Worm (Caenorhabditis elegans) whole organism, mixed stage, embryonic: Measurements from ENCODE around the gene vgln-1.
A peak's percentile ranks its signal among the peaks of the same experiment; 100 is the strongest.

Experiments used
- M03D4.4 ChIP-seq: sonication (generic microtip); optimal IDR thresholded peaks from 2 replicates; lab custom pipeline; 2017; ENCODE audit warnings: mild to moderate bottlenecking, missing genetic modification characterization, missing compliant biosample characterization
- bed-3 ChIP-seq: fragments of 200-800 bp; sonication (Bioruptor generic); optimal IDR thresholded peaks from 3 replicates; lab custom pipeline; 2018; ENCODE audit warnings: mild to moderate bottlenecking, missing genetic modification characterization, moderate library complexity, missing compliant biosample characterization
- blmp-1 ChIP-seq: fragments of 150-350 bp; optimal IDR thresholded peaks from 2 replicates; lab custom pipeline; 2014; ENCODE audit warnings: missing biosample characterization, missing genetic modification characterization
- ceh-39 ChIP-seq: fragments of 150-350 bp; optimal IDR thresholded peaks from 2 replicates; lab custom pipeline; 2014; ENCODE audit warnings: missing biosample characterization, missing genetic modification characterization
- ceh-43 ChIP-seq: fragments of 200-800 bp; sonication (Bioruptor generic); optimal IDR thresholded peaks from 2 replicates; lab custom pipeline; 2018; ENCODE audit warnings: mild to moderate bottlenecking, missing genetic modification characterization, moderate library complexity, missing compliant biosample characterization
- ces-1 ChIP-seq: fragments of 150-350 bp; optimal IDR thresholded peaks from 2 replicates; lab custom pipeline; 2014; ENCODE audit warnings: missing biosample characterization, missing genetic modification reagents, missing genetic modification characterization
- cnd-1 ChIP-seq: fragments of 200-800 bp; sonication (Bioruptor generic); optimal IDR thresholded peaks from 2 replicates; lab custom pipeline; 2018; ENCODE audit warnings: mild to moderate bottlenecking, missing genetic modification characterization, missing compliant biosample characterization
- drap-1 ChIP-seq: fragments of 200-800 bp; sonication (Bioruptor generic); optimal IDR thresholded peaks from 3 replicates; lab custom pipeline; 2018; ENCODE audit warnings: mild to moderate bottlenecking, missing genetic modification characterization, missing compliant biosample characterization
- elt-1 ChIP-seq: sonication (generic microtip); optimal IDR thresholded peaks from 2 replicates; lab custom pipeline; 2017; ENCODE audit warnings: missing genetic modification characterization, mild to moderate bottlenecking, missing compliant biosample characterization, antibody characterized with exemption, moderate library complexity, borderline replicate concordance; ENCODE audit not compliant: insufficient read depth
- elt-3 ChIP-seq: fragments of 150-350 bp; optimal IDR thresholded peaks from 2 replicates; lab custom pipeline; 2014; ENCODE audit warnings: missing biosample characterization, missing genetic modification characterization
- flh-1 ChIP-seq: fragments of 200-800 bp; sonication (Bioruptor generic); optimal IDR thresholded peaks from 2 replicates; lab custom pipeline; 2018; ENCODE audit warnings: mild to moderate bottlenecking, missing genetic modification characterization, moderate library complexity, missing compliant biosample characterization
- ham-2 ChIP-seq: fragments of 200-800 bp; sonication (Bioruptor generic); optimal IDR thresholded peaks from 2 replicates; lab custom pipeline; 2018; ENCODE audit warnings: mild to moderate bottlenecking, missing genetic modification characterization, missing compliant biosample characterization
- hlh-1 ChIP-seq: fragments of 150-350 bp; optimal IDR thresholded peaks from 2 replicates; lab custom pipeline; 2014; ENCODE audit warnings: missing biosample characterization, missing genetic modification reagents, missing genetic modification characterization
- lin-13 ChIP-seq: fragments of 150-350 bp; optimal IDR thresholded peaks from 2 replicates; lab custom pipeline; 2014; ENCODE audit warnings: missing biosample characterization, missing genetic modification characterization
- lin-32 ChIP-seq: fragments of 200-800 bp; sonication (Bioruptor generic); optimal IDR thresholded peaks from 2 replicates; lab custom pipeline; 2018; ENCODE audit warnings: mild to moderate bottlenecking, missing genetic modification characterization, missing compliant biosample characterization
- lsy-2 ChIP-seq: fragments of 150-350 bp; optimal IDR thresholded peaks from 2 replicates; lab custom pipeline; 2014; ENCODE audit warnings: missing biosample characterization, missing genetic modification characterization
- mab-5 ChIP-seq: fragments of 150-350 bp; optimal IDR thresholded peaks from 2 replicates; lab custom pipeline; 2014; ENCODE audit warnings: missing biosample characterization, missing genetic modification characterization
- mep-1 ChIP-seq: fragments of 150-350 bp; optimal IDR thresholded peaks from 2 replicates; lab custom pipeline; 2017; ENCODE audit warnings: missing biosample characterization, missing genetic modification reagents, missing genetic modification characterization, inconsistent platforms
- mls-2 ChIP-seq: sonication (generic microtip); optimal IDR thresholded peaks from 2 replicates; lab custom pipeline; 2016; ENCODE audit warnings: mild to moderate bottlenecking, missing genetic modification characterization, moderate library complexity, missing compliant biosample characterization
- nhr-12 ChIP-seq: fragments of 150-350 bp; optimal IDR thresholded peaks from 2 replicates; lab custom pipeline; 2014; ENCODE audit warnings: missing biosample characterization, missing genetic modification characterization
- nhr-2 ChIP-seq: fragments of 150-350 bp; optimal IDR thresholded peaks from 2 replicates; lab custom pipeline; 2014; ENCODE audit warnings: missing biosample characterization, missing genetic modification characterization
- nhr-237 ChIP-seq: fragments of 150-350 bp; optimal IDR thresholded peaks from 2 replicates; lab custom pipeline; 2014; ENCODE audit warnings: missing biosample characterization, missing genetic modification characterization
- nhr-28 ChIP-seq: fragments of 150-350 bp; optimal IDR thresholded peaks from 2 replicates; lab custom pipeline; 2014; ENCODE audit warnings: missing biosample characterization, missing genetic modification characterization
- nhr-76 ChIP-seq: sonication (generic microtip); optimal IDR thresholded peaks from 2 replicates; lab custom pipeline; 2017; ENCODE audit warnings: missing biosample characterization, missing genetic modification characterization
- pha-4 ChIP-seq: fragments of 150-350 bp; optimal IDR thresholded peaks from 2 replicates; lab custom pipeline; 2018; ENCODE audit warnings: missing biosample characterization, missing genetic modification reagents, missing genetic modification characterization
- snpc-4 ChIP-seq: fragments of 150-350 bp; optimal IDR thresholded peaks from 2 replicates; lab custom pipeline; 2014; ENCODE audit warnings: missing biosample characterization, missing genetic modification characterization
- sptf-1 ChIP-seq: sonication (generic microtip); optimal IDR thresholded peaks from 2 replicates; lab custom pipeline; 2017; ENCODE audit warnings: mild to moderate bottlenecking, missing genetic modification characterization, moderate library complexity, missing compliant biosample characterization
- unc-120 ChIP-seq: sonication (generic microtip); optimal IDR thresholded peaks from 2 replicates; lab custom pipeline; 2017; ENCODE audit warnings: missing genetic modification characterization, missing compliant biosample characterization; ENCODE audit not compliant: poor library complexity, severe bottlenecking
- unc-39 ChIP-seq: fragments of 150-350 bp; optimal IDR thresholded peaks from 2 replicates; lab custom pipeline; 2014; ENCODE audit warnings: missing biosample characterization, missing genetic modification characterization
- unc-62 ChIP-seq: fragments of 150-350 bp; optimal IDR thresholded peaks from 2 replicates; lab custom pipeline; 2014; ENCODE audit warnings: missing biosample characterization, missing genetic modification reagents, missing genetic modification characterization
- zip-8 ChIP-seq: fragments of 150-350 bp; optimal IDR thresholded peaks from 2 replicates; lab custom pipeline; 2014; ENCODE audit warnings: missing biosample characterization, missing genetic modification characterization
- ztf-11 ChIP-seq: fragments of 150-350 bp; optimal IDR thresholded peaks from 2 replicates; lab custom pipeline; 2014; ENCODE audit warnings: missing biosample characterization, missing genetic modification characterization

Gene vgln-1

ce11 chrII:9895173-9895572, 4.3 kb upstream of the vgln-1 start:
- TF ChIP-seq cnd-1 (tag; lab: Kevin White, UChicago) (no peak), lin-13 (no peak), ztf-11 (no peak), ceh-43 (GFP tag; lab: Kevin White, UChicago) (no peak), unc-62 (GFP tag; lab: Kevin White, UChicago) (no peak), sptf-1 (no peak), drap-1 (GFP tag; lab: Kevin White, UChicago) (no peak), nhr-76 (no peak), ceh-39 (no peak), nhr-28 (tag; lab: Kevin White, UChicago) (no peak), mab-5 (no peak), nhr-237 (tag; lab: Kevin White, UChicago) (no peak), nhr-12 (tag; lab: Kevin White, UChicago) (no peak), unc-120 (tag; lab: Kevin White, UChicago) (no peak), flh-1 (no peak), nhr-2 (tag; lab: Kevin White, UChicago) (no peak), unc-39 (no peak), bed-3 (GFP tag; lab: Kevin White, UChicago) (no peak)
- TF ChIP-seq, all 35 proteins: peak for 0

DNA sequence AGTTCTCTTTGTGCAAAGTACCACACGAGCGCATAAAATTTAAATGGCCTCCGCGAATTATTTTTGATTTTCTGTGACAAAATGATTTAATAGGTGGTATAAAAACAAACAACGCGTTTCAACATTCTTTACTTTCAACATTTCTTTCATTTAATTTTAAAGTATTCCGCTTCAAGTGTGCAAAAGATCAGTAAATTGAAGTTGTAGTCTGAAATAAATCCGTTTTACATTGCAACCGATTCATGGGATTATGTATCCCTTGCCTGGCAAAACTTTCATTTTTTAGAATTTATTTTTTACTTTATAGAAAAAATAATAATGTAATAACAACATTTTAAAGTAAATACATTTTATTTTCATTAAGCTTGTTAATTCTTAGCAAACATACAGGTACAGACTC, 3.6 kb upstream of the vgln-1 start, which contains the start of gene F26C11.1:
F26C11.1 (plus strand) TSS at position 301 of the 400 bp plus-strand sequence.
- TF ChIP-seq flh-1 (no peak), nhr-28 (tag; lab: Kevin White, UChicago) (no peak)

DNA sequence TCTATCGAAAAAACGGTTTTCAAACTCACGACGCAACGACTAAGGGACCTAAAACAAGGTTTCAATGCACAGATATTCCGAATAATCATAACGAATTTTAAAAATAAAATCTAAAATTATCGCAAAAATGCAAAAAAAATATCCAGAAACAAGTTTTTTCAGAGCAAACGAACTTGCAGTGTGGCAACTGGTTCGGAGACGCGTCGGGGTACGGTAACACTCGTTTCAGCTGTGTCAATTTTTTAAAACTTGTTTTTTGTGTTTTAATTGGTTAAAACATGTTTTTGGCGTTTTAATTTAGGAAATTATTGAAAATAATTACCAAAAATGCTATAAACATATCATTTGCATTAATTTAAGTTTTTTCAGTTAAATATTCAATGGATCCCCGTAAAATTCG, 1.5 kb upstream of the vgln-1 start, which contains the start of gene C08H9.16:
C08H9.16 (plus strand) TSS at position 370 of the 400 bp plus-strand sequence.
- TF ChIP-seq lin-13 (peak; percentile 11), M03D4.4 (tag; lab: Kevin White, UChicago) (no peak), ceh-43 (GFP tag; lab: Kevin White, UChicago) (no peak), lsy-2 (peak; percentile 95), nhr-28 (tag; lab: Kevin White, UChicago) (no peak), nhr-237 (tag; lab: Kevin White, UChicago) (no peak), hlh-1 (peak; percentile 59), ceh-39 (no peak), mep-1 (tag; lab: Kevin White, UChicago) (peak; percentile 36), sptf-1 (no peak), ham-2 (no peak), drap-1 (GFP tag; lab: Kevin White, UChicago) (no peak), mls-2 (no peak), nhr-76 (no peak), bed-3 (GFP tag; lab: Kevin White, UChicago) (no peak), nhr-2 (tag; lab: Kevin White, UChicago) (no peak), nhr-12 (tag; lab: Kevin White, UChicago) (no peak)

ce11 chrII:9891823-9892222, 942 bp upstream of the vgln-1 start:
- peak; percentile 4 for TF ChIP-seq nhr-2 (tag; lab: Kevin White, UChicago)
- TF ChIP-seq zip-8 (tag; lab: Kevin White, UChicago): no peak
- TF ChIP-seq unc-120 (tag; lab: Kevin White, UChicago): no peak
- no peak for TF ChIP-seq ces-1 (GFP tag; lab: Kevin White, UChicago)
- no peak for TF ChIP-seq pha-4
- peak; percentile 42 for TF ChIP-seq unc-62 (GFP tag; lab: Kevin White, UChicago)
- TF ChIP-seq ham-2: peak; percentile 76
- no peak for TF ChIP-seq lin-32
- TF ChIP-seq mep-1 (tag; lab: Kevin White, UChicago): no peak
- peak; percentile 96 for TF ChIP-seq elt-1
- no peak for TF ChIP-seq nhr-12 (tag; lab: Kevin White, UChicago)
- TF ChIP-seq snpc-4 (tag; lab: Kevin White, UChicago): no peak
- no peak for TF ChIP-seq ceh-39
- no peak for TF ChIP-seq nhr-237 (tag; lab: Kevin White, UChicago)
- TF ChIP-seq cnd-1 (tag; lab: Kevin White, UChicago): no peak
- no peak for TF ChIP-seq blmp-1 (tag; lab: Kevin White, UChicago)

- TF ChIP-seq elt-3: no peak
- no peak for TF ChIP-seq hlh-1
- no peak for TF ChIP-seq unc-120 (tag; lab: Kevin White, UChicago)
- TF ChIP-seq nhr-76: no peak
- no peak for TF ChIP-seq ceh-43 (GFP tag; lab: Kevin White, UChicago)
- TF ChIP-seq snpc-4 (tag; lab: Kevin White, UChicago): no peak
- no peak for TF ChIP-seq elt-1
- TF ChIP-seq pha-4: no peak
- TF ChIP-seq blmp-1 (tag; lab: Kevin White, UChicago): no peak
- TF ChIP-seq drap-1 (GFP tag; lab: Kevin White, UChicago): no peak
- no peak for TF ChIP-seq mls-2
- no peak for TF ChIP-seq mep-1 (tag; lab: Kevin White, UChicago)
Measured at ce11 chrII:9888549-9888948, 2.3 kb downstream of the vgln-1 start.
